Fruit fly (Drosophila melanogaster) whole organism, embryonic: ENCODE data around the gene nAChRalpha6.

Experiments
- B-H2 ChIP-seq: fragments of 200-800 bp; sonication (Bioruptor generic); optimal IDR thresholded peaks from 2 replicates; lab custom pipeline; 2018; ENCODE audit warnings: missing biosample characterization, mild to moderate bottlenecking, missing genetic modification characterization
- CG10147 ChIP-seq: fragments of 200-800 bp; sonication (Bioruptor generic); optimal IDR thresholded peaks from 2 replicates; lab custom pipeline; 2019; ENCODE audit warnings: missing biosample characterization, mild to moderate bottlenecking, missing genetic modification characterization, moderate library complexity
- CG10959 ChIP-seq: fragments of 200-800 bp; sonication (Bioruptor generic); IDR thresholded peaks from 2 replicates; pipeline ENCODE4 v1.3.6; 2022; ENCODE audit warnings: missing biosample characterization, missing genetic modification characterization
- CG12071 ChIP-seq: fragments of 200-800 bp; sonication (Bioruptor generic); optimal IDR thresholded peaks from 3 replicates; lab custom pipeline; 2018; ENCODE audit warnings: missing biosample characterization, mild to moderate bottlenecking, missing genetic modification characterization
- CG12659 ChIP-seq: fragments of 200-800 bp; sonication (Bioruptor generic); optimal IDR thresholded peaks from 3 replicates; lab custom pipeline; 2017; ENCODE audit warnings: mild to moderate bottlenecking, missing biosample characterization, missing genetic modification reagents, missing genetic modification characterization
- CG1529 ChIP-seq: fragments of 200-800 bp; sonication (Bioruptor generic); optimal IDR thresholded peaks from 3 replicates; lab custom pipeline; 2018; ENCODE audit warnings: missing biosample characterization, missing genetic modification characterization
- CG1603 ChIP-seq: fragments of 200-800 bp; sonication (Bioruptor generic); optimal IDR thresholded peaks from 2 replicates; lab custom pipeline; 2019; ENCODE audit warnings: missing biosample characterization, mild to moderate bottlenecking, missing genetic modification characterization, moderate library complexity
- CG17359 ChIP-seq: fragments of 200-800 bp; sonication (Bioruptor generic); optimal IDR thresholded peaks from 3 replicates; lab custom pipeline; 2018; ENCODE audit warnings: missing biosample characterization, mild to moderate bottlenecking, missing genetic modification characterization, moderate library complexity
- CG18764 ChIP-seq: fragments of 200-800 bp; sonication (Bioruptor generic); optimal IDR thresholded peaks from 3 replicates; lab custom pipeline; 2016; ENCODE audit warnings: missing biosample characterization, missing genetic modification characterization
- CG2116 ChIP-seq: fragments of 200-800 bp; sonication (Bioruptor generic); optimal IDR thresholded peaks from 3 replicates; lab custom pipeline; 2018; ENCODE audit warnings: missing biosample characterization, mild to moderate bottlenecking, missing genetic modification characterization
- CG3847 ChIP-seq: fragments of 200-800 bp; sonication (Bioruptor generic); IDR thresholded peaks from 2 replicates; pipeline ENCODE4 v1.3.6; 2022; ENCODE audit warnings: missing biosample characterization, missing genetic modification characterization
- CG4617 ChIP-seq: fragments of 200-800 bp; sonication (Bioruptor generic); optimal IDR thresholded peaks from 3 replicates; lab custom pipeline; 2016; ENCODE audit warnings: missing biosample characterization, missing genetic modification characterization, borderline replicate concordance
- CG6813 ChIP-seq: fragments of 200-800 bp; sonication (Bioruptor generic); optimal IDR thresholded peaks from 2 replicates; lab custom pipeline; 2017; ENCODE audit warnings: missing biosample characterization, missing genetic modification characterization, mild to moderate bottlenecking, moderate library complexity, missing genetic modification reagents
- CG7963 ChIP-seq: fragments of 200-800 bp; sonication (Bioruptor generic); IDR thresholded peaks from 3 replicates; pipeline ENCODE4 v1.3.6; 2022; ENCODE audit warnings: missing biosample characterization, missing genetic modification characterization; ENCODE audit not compliant: partially characterized antibody
- CG8290 ChIP-seq, 3 experiments: fragments of 200-800 bp; sonication (Bioruptor generic); optimal IDR thresholded peaks; 2 replicates each; lab custom pipeline; 2016 to 2019; ENCODE audit warnings: missing biosample characterization in 3 of 3, missing genetic modification characterization in 3 of 3, mild to moderate bottlenecking in 2 of 3, moderate library complexity in 1 of 3
- CG8359 ChIP-seq: fragments of 200-800 bp; sonication (Bioruptor generic); optimal IDR thresholded peaks from 2 replicates; lab custom pipeline; 2017; ENCODE audit warnings: missing biosample characterization, mild to moderate bottlenecking, missing genetic modification characterization, borderline replicate concordance
- CG9215 ChIP-seq: fragments of 200-800 bp; sonication (Bioruptor generic); IDR thresholded peaks from 2 replicates; pipeline ENCODE4 v1.3.6; 2022; ENCODE audit warnings: missing biosample characterization, missing genetic modification characterization
- CTCF ChIP-seq: fragments of 200-800 bp; sonication (Bioruptor generic); optimal IDR thresholded peaks from 2 replicates; lab custom pipeline; 2017; ENCODE audit warnings: missing biosample characterization, mild to moderate bottlenecking, missing genetic modification characterization, moderate library complexity
- CkIIα-i1 ChIP-seq: fragments of 200-800 bp; sonication (Bioruptor generic); IDR thresholded peaks from 2 replicates; pipeline ENCODE4 v1.3.6; 2022; ENCODE audit warnings: missing biosample characterization, missing genetic modification characterization
- Deaf1 ChIP-seq: fragments of 200-800 bp; optimal IDR thresholded peaks from 3 replicates; lab custom pipeline; 2019; ENCODE audit warnings: missing biosample characterization, mild to moderate bottlenecking, missing genetic modification characterization, moderate library complexity
- Dip2 ChIP-seq: fragments of 200-800 bp; sonication (Bioruptor generic); IDR thresholded peaks from 2 replicates; pipeline ENCODE4 v1.3.6; 2022; ENCODE audit warnings: missing biosample characterization, missing genetic modification characterization
- Fer1 ChIP-seq: fragments of 200-800 bp; sonication (Bioruptor generic); optimal IDR thresholded peaks from 2 replicates; lab custom pipeline; 2017; ENCODE audit warnings: missing biosample characterization, mild to moderate bottlenecking, missing genetic modification characterization
- HHEX ChIP-seq: fragments of 200-800 bp; sonication (Bioruptor generic); optimal IDR thresholded peaks from 3 replicates; lab custom pipeline; 2017; ENCODE audit warnings: missing biosample characterization, mild to moderate bottlenecking, missing genetic modification characterization, missing genetic modification reagents
- HLH4C ChIP-seq: fragments of 200-800 bp; sonication (Bioruptor generic); IDR thresholded peaks from 3 replicates; pipeline ENCODE4 v1.3.6; 2022; ENCODE audit warnings: missing biosample characterization, missing genetic modification characterization; ENCODE audit not compliant: partially characterized antibody
- HmgZ ChIP-seq: fragments of 200-800 bp; sonication (Bioruptor generic); optimal IDR thresholded peaks from 2 replicates; lab custom pipeline; 2018; ENCODE audit warnings: missing biosample characterization, mild to moderate bottlenecking, missing genetic modification characterization
- Oli ChIP-seq: fragments of 200-800 bp; sonication (Bioruptor generic); optimal IDR thresholded peaks from 2 replicates; lab custom pipeline; 2018; ENCODE audit warnings: missing biosample characterization, mild to moderate bottlenecking, missing genetic modification characterization, moderate library complexity
- Rfx ChIP-seq: fragments of 200-800 bp; sonication (Bioruptor generic); IDR thresholded peaks from 2 replicates; pipeline ENCODE4 v1.3.6; 2022; ENCODE audit warnings: missing biosample characterization, missing genetic modification characterization
- Sin3A ChIP-seq: fragments of >200 bp; optimal IDR thresholded peaks from 2 replicates; lab custom pipeline; 2018
- Sox102F ChIP-seq: fragments of 200-800 bp; sonication (Bioruptor generic); optimal IDR thresholded peaks from 2 replicates; lab custom pipeline; 2018; ENCODE audit warnings: missing biosample characterization, mild to moderate bottlenecking, missing genetic modification characterization, moderate library complexity
- Sry-δ ChIP-seq: fragments of 200-800 bp; sonication (Bioruptor generic); optimal IDR thresholded peaks from 2 replicates; lab custom pipeline; 2016; ENCODE audit warnings: missing biosample characterization, missing genetic modification characterization
- Usf ChIP-seq: fragments of 200-800 bp; sonication (Bioruptor generic); optimal IDR thresholded peaks from 2 replicates; lab custom pipeline; 2017; ENCODE audit warnings: missing genotype, missing biosample characterization, missing genetic modification characterization
- al ChIP-seq: fragments of 200-800 bp; sonication (Bioruptor generic); IDR thresholded peaks from 2 replicates; pipeline ENCODE4 v1.3.6; 2022; ENCODE audit warnings: missing biosample characterization, missing genetic modification characterization
- caup ChIP-seq: fragments of 200-800 bp; sonication (Bioruptor generic); optimal IDR thresholded peaks from 3 replicates; lab custom pipeline; 2017; ENCODE audit warnings: missing biosample characterization, mild to moderate bottlenecking, missing genetic modification characterization, moderate library complexity; ENCODE audit not compliant: severe bottlenecking
- da ChIP-seq: fragments of 200-800 bp; sonication (Bioruptor generic); optimal IDR thresholded peaks from 2 replicates; lab custom pipeline; 2016; ENCODE audit warnings: missing biosample characterization, missing genetic modification characterization
- danr ChIP-seq: fragments of 200-800 bp; sonication (Bioruptor generic); IDR thresholded peaks from 2 replicates; pipeline ENCODE4 v1.3.6; 2022; ENCODE audit warnings: missing biosample characterization, missing genetic modification characterization
- dm ChIP-seq: fragments of 200-800 bp; sonication (Bioruptor generic); optimal IDR thresholded peaks from 3 replicates; lab custom pipeline; 2016; ENCODE audit warnings: missing biosample characterization, missing genetic modification characterization
- ems ChIP-seq: fragments of 200-800 bp; sonication (Bioruptor generic); optimal IDR thresholded peaks from 3 replicates; lab custom pipeline; 2016; ENCODE audit warnings: missing biosample characterization, missing genetic modification characterization
- ftz-f1 ChIP-seq: fragments of 200-800 bp; sonication (Bioruptor generic); optimal IDR thresholded peaks from 2 replicates; lab custom pipeline; 2016; ENCODE audit warnings: missing biosample characterization, missing genetic modification characterization
- gro ChIP-seq: fragments of 200-800 bp; sonication (Bioruptor generic); optimal IDR thresholded peaks from 2 replicates; lab custom pipeline; 2016; ENCODE audit warnings: missing biosample characterization, missing genetic modification characterization
- gsb-n ChIP-seq: fragments of 200-800 bp; sonication (Bioruptor generic); optimal IDR thresholded peaks from 3 replicates; lab custom pipeline; 2018; ENCODE audit warnings: missing biosample characterization, mild to moderate bottlenecking, missing genetic modification characterization
- gt ChIP-seq: fragments of 200-800 bp; sonication (Bioruptor generic); IDR thresholded peaks from 2 replicates; pipeline ENCODE4 v1.3.6; 2022; ENCODE audit warnings: missing biosample characterization, missing genetic modification characterization
- hb ChIP-seq: fragments of 200-800 bp; sonication (Bioruptor generic); IDR thresholded peaks from 3 replicates; pipeline ENCODE4 v1.3.6; 2022; ENCODE audit warnings: missing biosample characterization, missing genetic modification characterization; ENCODE audit not compliant: partially characterized antibody
- hth ChIP-seq: fragments of >200 bp; optimal IDR thresholded peaks from 2 replicates; lab custom pipeline; 2017; ENCODE audit warnings: inconsistent platforms
- kah ChIP-seq: fragments of 200-800 bp; sonication (Bioruptor generic); optimal IDR thresholded peaks from 2 replicates; lab custom pipeline; 2018; ENCODE audit warnings: missing biosample characterization, mild to moderate bottlenecking, missing genetic modification characterization
- lbe ChIP-seq: fragments of 200-800 bp; sonication (Bioruptor generic); optimal IDR thresholded peaks from 2 replicates; lab custom pipeline; 2016; ENCODE audit warnings: missing biosample characterization, mild to moderate bottlenecking, missing genetic modification characterization
- lola ChIP-seq, 3 experiments: fragments of >200 bp in 2 of 3; fragments of 200-800 bp in 1 of 3; sonication (Bioruptor generic) in 1 of 3; optimal IDR thresholded peaks; 2 replicates each; lab custom pipeline; 2017 to 2019; ENCODE audit warnings: missing biosample characterization in 3 of 3, missing genetic modification characterization in 3 of 3, mild to moderate bottlenecking in 1 of 3, moderate library complexity in 1 of 3
- mam ChIP-seq: fragments of 200-800 bp; sonication (Bioruptor generic); optimal IDR thresholded peaks from 3 replicates; lab custom pipeline; 2016; ENCODE audit warnings: missing biosample characterization, missing genetic modification characterization
- otp ChIP-seq: fragments of 200-800 bp; sonication (Bioruptor generic); IDR thresholded peaks from 3 replicates; pipeline ENCODE4, ENCODE4 v1.3.6; 2022; ENCODE audit warnings: missing biosample characterization, missing genetic modification characterization
- pnt ChIP-seq: fragments of 200-800 bp; sonication (Bioruptor generic); optimal IDR thresholded peaks from 3 replicates; lab custom pipeline; 2016; ENCODE audit warnings: missing biosample characterization, missing genetic modification characterization
- sens ChIP-seq: fragments of 200-800 bp; sonication (Bioruptor generic); peaks from one replicate; lab custom pipeline; 2016; ENCODE audit warnings: missing biosample characterization, missing genetic modification characterization
- sisA ChIP-seq: fragments of 200-800 bp; sonication (Bioruptor generic); IDR thresholded peaks from 2 replicates; pipeline ENCODE4 v1.3.6; 2022; ENCODE audit warnings: missing biosample characterization, missing genetic modification characterization

The nAChRalpha6 gene

dm6 chr2L:9774980-9775628 is 110.9 kb downstream of the nAChRalpha6 start, which contains the start of the genes ppk11 and ppk16 (continued):
- TF ChIP-seq Fer1 (GFP tag; lab: Kevin White, UChicago) (no peak), kah (GFP tag; lab: Kevin White, UChicago) (no peak), lbe (no peak), hb (no peak), CG4617 (GFP tag; lab: Kevin White, UChicago) (no peak), CG1603 (tag; lab: Kevin White, UChicago) (no peak), ftz-f1 (GFP tag; lab: Kevin White, UChicago) (no peak), CG12659 (peak; percentile 1), Sry-δ (GFP tag; lab: Kevin White, UChicago) (peak; percentile 3), B-H2 (GFP tag; lab: Kevin White, UChicago) (no peak), lola (GFP tag; optimal IDR thresholded peaks at IDR 0.05; lab: Kevin White, UChicago) (no peak), Deaf1 (tag; lab: Kevin White, UChicago) (no peak), CG10147 (GFP tag; lab: Kevin White, UChicago) (no peak), ems (GFP tag; lab: Kevin White, UChicago) (peak; percentile 16), sisA (GFP tag; lab: Robert Waterston, UW) (no peak), da (no peak), caup (GFP tag; lab: Kevin White, UChicago) (peak; percentile 35), CTCF (GFP tag; lab: Kevin White, UChicago) (no peak), CG6813 (peak; percentile 46), hth (lab: Kevin White, UChicago) (no peak), Usf (no peak), CG12071 (GFP tag; lab: Kevin White, UChicago) (peak; percentile 31), HHEX (no peak), dm (GFP tag; lab: Kevin White, UChicago) (no peak), gt (GFP tag; lab: Robert Waterston, UW) (no peak), gsb-n (tag; lab: Kevin White, UChicago) (no peak), Sin3A (no peak), CG7963 (no peak), CG2116 (peak; percentile 14), gro (GFP tag; lab: Kevin White, UChicago) (no peak), HmgZ (no peak), CkIIα-i1 (GFP tag; lab: Robert Waterston, UW) (no peak), HLH4C (no peak), Sox102F (GFP tag; lab: Kevin White, UChicago) (no peak), pnt (peak; percentile 15), CG8290 (GFP tag; optimal IDR thresholded peaks at IDR 0.05; lab: Kevin White, UChicago) (no peak), CG8290 (tag; optimal IDR thresholded peaks at IDR 0.05; lab: Kevin White, UChicago) (no peak), mam (GFP tag; lab: Kevin White, UChicago) (no peak), Oli (tag; lab: Kevin White, UChicago) (no peak), sens (peak; percentile 86), CG17359 (no peak), CG3847 (GFP tag; lab: Robert Waterston, UW) (no peak), CG9215 (GFP tag; lab: Robert Waterston, UW) (no peak), CG10959 (no peak), CG1529 (GFP tag; lab: Kevin White, UChicago) (no peak), Dip2 (GFP tag; lab: Robert Waterston, UW) (no peak), CG8359 (no peak), al (GFP tag; lab: Robert Waterston, UW) (0 out of 2 replicates have a peak, but pooled peaks have one; percentile 11), danr (GFP tag; lab: Robert Waterston, UW) (no peak), Rfx (GFP tag; lab: Robert Waterston, UW) (peak; percentile 29; the same call in 1 of the 2 replicates), otp (peak; percentile 50; the same call in 1 of the 3 replicates), CG18764 (GFP tag; lab: Kevin White, UChicago) (peak; percentile 48)
